Worm (Caenorhabditis elegans) whole organism, L4 larva: ENCODE results near the gene ifo-1.

ENCODE experiments used
- F26F4.8 ChIP-seq: fragments of 200-800 bp; sonication (Bioruptor generic); conservative IDR thresholded peaks from 2 replicates; pipeline ENCODE4 v1.3.6; 2022; ENCODE audit warnings: missing genetic modification characterization, missing compliant biosample characterization
- T20F7.1 ChIP-seq: fragments of 200-800 bp; sonication (Bioruptor generic); optimal IDR thresholded peaks from 2 replicates; lab custom pipeline; 2018; ENCODE audit warnings: mild to moderate bottlenecking, missing genetic modification characterization, missing compliant biosample characterization
- Y75B8A.6 ChIP-seq: fragments of 200-800 bp; sonication (Bioruptor generic); IDR thresholded peaks from 2 replicates; pipeline ENCODE4 v1.3.6; 2022; ENCODE audit warnings: missing genetic modification reagents, missing genetic modification characterization, missing compliant biosample characterization
- ceh-20 ChIP-seq: fragments of 200-800 bp; sonication (Bioruptor generic); IDR thresholded peaks from 2 replicates; pipeline ENCODE4 v1.3.6; 2022; ENCODE audit warnings: missing genetic modification reagents, missing genetic modification characterization, missing compliant biosample characterization
- ceh-28 ChIP-seq: fragments of 150-350 bp; optimal IDR thresholded peaks from 2 replicates; lab custom pipeline; 2014; ENCODE audit warnings: missing biosample characterization, missing genetic modification reagents, missing genetic modification characterization
- ceh-44 ChIP-seq: fragments of 200-800 bp; sonication (Bioruptor generic); IDR thresholded peaks from 2 replicates; pipeline ENCODE4 v1.3.6; 2022; ENCODE audit warnings: missing genetic modification reagents, missing genetic modification characterization, missing compliant biosample characterization
- ces-1 ChIP-seq: fragments of 150-350 bp; sonication (generic microtip); optimal IDR thresholded peaks from 4 replicates; lab custom pipeline; 2014; ENCODE audit warnings: missing biosample characterization, missing genetic modification reagents, missing genetic modification characterization
- ctbp-1 ChIP-seq: fragments of 200-800 bp; sonication (Bioruptor generic); IDR thresholded peaks from 2 replicates; pipeline ENCODE4 v1.3.6; 2022; ENCODE audit warnings: missing genetic modification reagents, missing genetic modification characterization, missing compliant biosample characterization
- dmd-6 ChIP-seq: fragments of 200-800 bp; sonication (Bioruptor generic); IDR thresholded peaks from 2 replicates; pipeline ENCODE4 v1.3.6; 2022; ENCODE audit warnings: missing genetic modification reagents, missing genetic modification characterization, missing compliant biosample characterization
- dmd-8 ChIP-seq: fragments of 200-800 bp; sonication (Bioruptor generic); IDR thresholded peaks from 2 replicates; pipeline ENCODE4 v1.3.6; 2022; ENCODE audit warnings: missing genetic modification characterization, missing compliant biosample characterization
- fos-1 ChIP-seq: fragments of 150-350 bp; optimal IDR thresholded peaks from 2 replicates; lab custom pipeline; 2014; ENCODE audit warnings: missing biosample characterization, missing genetic modification characterization
- hif-1 ChIP-seq, 2 experiments: sonication (generic microtip); optimal IDR thresholded peaks; 2 replicates each; lab custom pipeline; 2016 to 2017; ENCODE audit warnings: missing compliant biosample characterization in 2 of 2, missing genetic modification characterization in 2 of 2, missing genetic modification reagents in 2 of 2, missing genotype in 2 of 2, mild to moderate bottlenecking in 1 of 2
- hlh-11 ChIP-seq: fragments of 200-800 bp; sonication (Bioruptor generic); optimal IDR thresholded peaks from 2 replicates; lab custom pipeline; 2018; ENCODE audit warnings: mild to moderate bottlenecking, missing genetic modification characterization, missing compliant biosample characterization
- hlh-30 ChIP-seq: sonication (generic microtip); optimal IDR thresholded peaks from 2 replicates; lab custom pipeline; 2017; ENCODE audit warnings: antibody characterized with exemption, mild to moderate bottlenecking, missing genetic modification characterization, missing compliant biosample characterization; ENCODE audit not compliant: insufficient read depth
- lin-1 ChIP-seq: fragments of 200-800 bp; sonication (Bioruptor generic); IDR thresholded peaks from 2 replicates; pipeline ENCODE4 v1.3.6; 2022; ENCODE audit warnings: missing genetic modification reagents, missing genetic modification characterization, missing compliant biosample characterization
- lin-39 ChIP-seq: fragments of 150-350 bp; optimal IDR thresholded peaks from 2 replicates; lab custom pipeline; 2014; ENCODE audit warnings: missing biosample characterization, missing genetic modification reagents, missing genetic modification characterization
- mdl-1 ChIP-seq, 2 experiments: fragments of 150-350 bp in 1 of 2; sonication (generic microtip) in 1 of 2; optimal IDR thresholded peaks; 2 replicates each; lab custom pipeline; 2014 to 2017; ENCODE audit warnings: missing biosample characterization in 2 of 2, missing genetic modification characterization in 2 of 2
- nhr-10 ChIP-seq: fragments of 150-350 bp; optimal IDR thresholded peaks from 2 replicates; lab custom pipeline; 2014; ENCODE audit warnings: missing biosample characterization, missing genetic modification characterization
- nhr-111 ChIP-seq: fragments of 200-800 bp; sonication (Bioruptor generic); optimal IDR thresholded peaks from 2 replicates; lab custom pipeline; 2018; ENCODE audit warnings: mild to moderate bottlenecking, missing genetic modification characterization, missing compliant biosample characterization
- nhr-28 ChIP-seq: fragments of 150-350 bp; optimal IDR thresholded peaks from 2 replicates; lab custom pipeline; 2014; ENCODE audit warnings: missing biosample characterization, missing genetic modification characterization
- nhr-41 ChIP-seq: fragments of 200-800 bp; sonication (Bioruptor generic); IDR thresholded peaks from 2 replicates; pipeline ENCODE4 v1.3.6; 2022; ENCODE audit warnings: missing genetic modification reagents, missing genetic modification characterization, missing compliant biosample characterization
- nhr-48 ChIP-seq: sonication (generic microtip); optimal IDR thresholded peaks from 2 replicates; lab custom pipeline; 2016; ENCODE audit warnings: mild to moderate bottlenecking, missing genetic modification characterization, missing compliant biosample characterization
- saeg-2 ChIP-seq: fragments of 200-800 bp; sonication (Bioruptor generic); IDR thresholded peaks from 2 replicates; pipeline ENCODE4 v1.3.6; 2022; ENCODE audit warnings: missing genetic modification reagents, missing genetic modification characterization, missing compliant biosample characterization
- sdz-12 ChIP-seq: fragments of 200-800 bp; sonication (Bioruptor generic); optimal IDR thresholded peaks from 2 replicates; lab custom pipeline; 2018; ENCODE audit warnings: mild to moderate bottlenecking, missing genetic modification characterization, missing compliant biosample characterization
- spr-3 ChIP-seq: fragments of 200-800 bp; sonication (Bioruptor generic); optimal IDR thresholded peaks from 2 replicates; lab custom pipeline; 2018; ENCODE audit warnings: mild to moderate bottlenecking, missing genetic modification characterization, missing compliant biosample characterization
- tra-1 ChIP-seq: fragments of 200-800 bp; sonication (Bioruptor generic); IDR thresholded peaks from 2 replicates; pipeline ENCODE4 v1.3.6; 2022; ENCODE audit warnings: missing genetic modification reagents, missing genetic modification characterization, missing compliant biosample characterization
- unc-62 ChIP-seq, 3 experiments: fragments of 150-350 bp in 1 of 3; sonication (generic microtip); optimal IDR thresholded peaks in 2 of 3; peaks in 1 of 3; 1 replicate in 1 of 3; 2 replicates in 2 of 3; lab custom pipeline; 2014 to 2017; ENCODE audit warnings: missing biosample characterization in 3 of 3, missing genetic modification characterization in 3 of 3, missing genetic modification reagents in 3 of 3, missing genotype in 1 of 3
- zfp-2 ChIP-seq: sonication (generic microtip); optimal IDR thresholded peaks from 2 replicates; lab custom pipeline; 2016; ENCODE audit warnings: mild to moderate bottlenecking, missing genetic modification characterization, missing compliant biosample characterization
- ztf-11 ChIP-seq: fragments of 150-350 bp; optimal IDR thresholded peaks from 2 replicates; lab custom pipeline; 2014; ENCODE audit warnings: missing biosample characterization, missing genetic modification characterization
- ztf-7 ChIP-seq: fragments of 150-350 bp; optimal IDR thresholded peaks from 2 replicates; lab custom pipeline; 2014; ENCODE audit warnings: missing biosample characterization, missing genetic modification characterization

ifo-1 gene

ce11 chrIV:7274969-7275548 is 51.4 kb downstream of the ifo-1 start (continued):
- TF ChIP-seq nhr-41 (GFP tag; lab: Robert Waterston, UW) (no peak), Y75B8A.6 (GFP tag; lab: Robert Waterston, UW) (no peak), ceh-44 (GFP tag; lab: Robert Waterston, UW) (no peak), F26F4.8 (0 out of 2 replicates have a peak, but pooled peaks have one; percentile 33), tra-1 (no peak), lin-1 (GFP tag; lab: Robert Waterston, UW) (no peak), sdz-12 (GFP tag; lab: Kevin White, UChicago) (no peak), ceh-20 (GFP tag; lab: Robert Waterston, UW) (no peak), nhr-28 (tag; lab: Kevin White, UChicago) (no peak), T20F7.1 (GFP tag; lab: Kevin White, UChicago) (no peak), unc-62 (GFP tag; optimal IDR thresholded peaks at IDR 0.05 in 1 of 2; lab: Kevin White, UChicago) (no peak), unc-62 (tag; optimal IDR thresholded peaks at IDR 0.05; lab: Kevin White, UChicago) (no peak), hif-1 (tag; optimal IDR thresholded peaks at IDR 0.05; lab: Kevin White, UChicago) (no peak), ztf-7 (no peak), dmd-6 (GFP tag; lab: Robert Waterston, UW) (no peak; the same call in 1 of the 2 replicates), hlh-30 (peak; percentile 26), saeg-2 (GFP tag; lab: Robert Waterston, UW) (no peak), zfp-2 (tag; lab: Kevin White, UChicago) (no peak), lin-39 (tag; lab: Kevin White, UChicago) (no peak), ztf-11 (no peak), nhr-10 (tag; lab: Kevin White, UChicago) (no peak), hlh-11 (no peak), nhr-48 (tag; lab: Kevin White, UChicago) (no peak), ceh-28 (tag; lab: Kevin White, UChicago) (no peak), dmd-8 (GFP tag; lab: Robert Waterston, UW) (0 out of 2 replicates have a peak, but pooled peaks have one; percentile 58), mdl-1 (tag; optimal IDR thresholded peaks at IDR 0.05; lab: Kevin White, UChicago) (no peak), spr-3 (GFP tag; lab: Kevin White, UChicago) (no peak), nhr-111 (GFP tag; lab: Kevin White, UChicago) (no peak), ctbp-1 (GFP tag; lab: Robert Waterston, UW) (no peak), ces-1 (peak; percentile 33), fos-1 (no peak)
